Fruit fly (Drosophila melanogaster): ENCODE measurements around the gene CG4822.

DNA sequence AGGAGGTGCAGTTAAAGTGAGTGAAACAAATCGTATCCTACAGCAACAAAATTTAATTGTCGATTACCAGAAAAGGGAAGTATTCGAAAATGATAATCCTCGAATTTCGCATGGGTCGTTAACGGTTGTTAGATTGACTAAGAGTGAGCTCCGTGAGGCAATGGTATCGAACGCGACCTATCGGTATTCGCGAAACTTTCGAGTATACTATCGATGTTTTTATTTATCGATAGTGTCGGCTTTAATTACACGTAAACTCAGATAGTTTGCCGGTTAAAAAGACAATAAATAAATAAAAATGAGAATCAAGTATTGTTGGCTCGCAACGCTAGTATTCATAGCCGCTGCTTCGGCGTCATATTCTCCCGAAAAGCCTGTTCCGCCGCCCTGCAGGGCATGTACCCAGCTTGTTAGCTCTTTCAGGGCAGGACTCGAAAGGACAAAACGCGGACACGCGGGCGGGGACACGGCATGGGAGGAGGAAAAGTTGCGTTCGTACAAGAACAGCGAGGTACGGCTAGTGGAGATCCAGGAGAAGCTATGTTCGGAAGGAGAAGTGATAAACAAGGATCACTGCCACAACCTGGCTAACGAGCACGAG, 19.3 kb downstream of the CG4822 start, which contains the start of gene Creld:
- TF ChIP-seq ttk (optimal IDR thresholded peaks at IDR 0.05) (no peak), insv (optimal IDR thresholded peaks at IDR 0.05) (no peak)
